Worm (Caenorhabditis elegans): Measurements from ENCODE around the gene F14H8.4.

Gene F14H8.4

ce11 chrV:14991489-14991888 lies 32.2 kb upstream of the F14H8.4 start:
- TF ChIP-seq elt-1 (tag; optimal IDR thresholded peaks at IDR 0.05) (no peak), fos-1 (tag; optimal IDR thresholded peaks at IDR 0.05) (no peak), unc-62 (GFP tag; optimal IDR thresholded peaks at IDR 0.05) (no peak), pha-4 (tag; optimal IDR thresholded peaks at IDR 0.05) (no peak), snpc-4 (tag; optimal IDR thresholded peaks at IDR 0.05) (no peak), ztf-4 (tag; optimal IDR thresholded peaks at IDR 0.05) (no peak), ama-1 (optimal IDR thresholded peaks at IDR 0.05) (no peak)

ce11 chrV:14992627-14993117 lies 31.0 kb upstream of the F14H8.4 start, which contains the start of gene T01C3.3:
Gene T01C3.3 (minus strand): TSS chrV:14992677.
- TF ChIP-seq nhr-67 (tag; optimal IDR thresholded peaks at IDR 0.05): no peak
- no peak for TF ChIP-seq unc-62 (GFP tag; optimal IDR thresholded peaks at IDR 0.05)
- TF ChIP-seq nhr-23 (tag; optimal IDR thresholded peaks at IDR 0.05): no peak
- TF ChIP-seq pha-4 (tag; optimal IDR thresholded peaks at IDR 0.05): no peak
- TF ChIP-seq nhr-76 (tag; optimal IDR thresholded peaks at IDR 0.05): no peak
- no peak for TF ChIP-seq ceh-9 (tag; optimal IDR thresholded peaks at IDR 0.05)
- no peak for TF ChIP-seq nhr-237 (tag; optimal IDR thresholded peaks at IDR 0.05)
- no peak for TF ChIP-seq nhr-12 (tag; optimal IDR thresholded peaks at IDR 0.05)
- no peak for TF ChIP-seq ceh-16 (tag; optimal IDR thresholded peaks at IDR 0.05)
- TF ChIP-seq fkh-2 (tag; optimal IDR thresholded peaks at IDR 0.05): no peak
- no peak for TF ChIP-seq elt-1 (tag; optimal IDR thresholded peaks at IDR 0.05)
- no peak for TF ChIP-seq tbx-2 (tag; optimal IDR thresholded peaks at IDR 0.05)
- no peak for TF ChIP-seq snpc-4 (tag; optimal IDR thresholded peaks at IDR 0.05)
- TF ChIP-seq skn-1 (tag; optimal IDR thresholded peaks at IDR 0.05): no peak
- no peak for TF ChIP-seq unc-39 (tag; optimal IDR thresholded peaks at IDR 0.05)
- TF ChIP-seq mml-1 (tag; optimal IDR thresholded peaks at IDR 0.05): no peak
- no peak for TF ChIP-seq daf-12 (tag; optimal IDR thresholded peaks at IDR 0.05)
- no peak for TF ChIP-seq nhr-11 (tag; optimal IDR thresholded peaks at IDR 0.05)
- TF ChIP-seq nhr-43 (tag; optimal IDR thresholded peaks at IDR 0.05; ENCODE audit: poor library complexity, severe bottlenecking): no peak

ce11 chrV:14993620-14994019 lies 30.0 kb upstream of the F14H8.4 start, which contains the start of gene fil-1:
Gene fil-1 (plus strand): TSS chrV:14993838.
- TF ChIP-seq elt-2 (tag; optimal IDR thresholded peaks at IDR 0.05) (peak; percentile 74), pha-4 (tag; optimal IDR thresholded peaks at IDR 0.05) (peak; percentile 19), fos-1 (tag; optimal IDR thresholded peaks at IDR 0.05) (no peak), aly-2 (tag; optimal IDR thresholded peaks at IDR 0.05) (no peak), hmg-11 (tag; optimal IDR thresholded peaks at IDR 0.05) (no peak), nhr-11 (tag; optimal IDR thresholded peaks at IDR 0.05) (no peak), sea-2 (GFP tag; optimal IDR thresholded peaks at IDR 0.05) (no peak)

ce11 chrV:14996236-14996635 lies 27.4 kb upstream of the F14H8.4 start, which contains the start of gene irld-14:
Gene irld-14 (plus strand): TSS chrV:14996536.
- TF ChIP-seq nhr-11 (tag; optimal IDR thresholded peaks at IDR 0.05) (no peak), nhr-43 (tag; optimal IDR thresholded peaks at IDR 0.05; ENCODE audit: poor library complexity, severe bottlenecking) (no peak), jun-1 (tag; optimal IDR thresholded peaks at IDR 0.05) (no peak), lin-39 (tag; optimal IDR thresholded peaks at IDR 0.05) (no peak), unc-39 (tag; optimal IDR thresholded peaks at IDR 0.05) (no peak), nfya-1 (tag; optimal IDR thresholded peaks at IDR 0.05; ENCODE audit: insufficient read depth) (no peak), fos-1 (tag; optimal IDR thresholded peaks at IDR 0.05) (no peak), unc-62 (GFP tag; optimal IDR thresholded peaks at IDR 0.05) (no peak)

- TF ChIP-seq lin-39 (tag; optimal IDR thresholded peaks at IDR 0.05) (no peak), elt-3 (tag; optimal IDR thresholded peaks at IDR 0.05) (no peak), pha-4 (tag; optimal IDR thresholded peaks at IDR 0.05) (no peak), nhr-25 (tag; optimal IDR thresholded peaks at IDR 0.05) (no peak), mdl-1 (tag; optimal IDR thresholded peaks at IDR 0.05) (no peak), ZK546.5 (tag; optimal IDR thresholded peaks at IDR 0.05) (no peak), nhr-237 (tag; optimal IDR thresholded peaks at IDR 0.05) (no peak)
Measured at ce11 chrV:14999485-15000023, 24.1 kb upstream of the F14H8.4 start, which contains the start of gene T01C3.11. Gene T01C3.11 (plus strand): TSS chrV:14999535.

Measured in whole organism, L3 larva.